Worm (Caenorhabditis elegans): ENCODE results near the gene T19C3.4.
A peak's percentile ranks its signal among the peaks of the same experiment; 100 is the strongest.

The T19C3.4 gene

DNA sequence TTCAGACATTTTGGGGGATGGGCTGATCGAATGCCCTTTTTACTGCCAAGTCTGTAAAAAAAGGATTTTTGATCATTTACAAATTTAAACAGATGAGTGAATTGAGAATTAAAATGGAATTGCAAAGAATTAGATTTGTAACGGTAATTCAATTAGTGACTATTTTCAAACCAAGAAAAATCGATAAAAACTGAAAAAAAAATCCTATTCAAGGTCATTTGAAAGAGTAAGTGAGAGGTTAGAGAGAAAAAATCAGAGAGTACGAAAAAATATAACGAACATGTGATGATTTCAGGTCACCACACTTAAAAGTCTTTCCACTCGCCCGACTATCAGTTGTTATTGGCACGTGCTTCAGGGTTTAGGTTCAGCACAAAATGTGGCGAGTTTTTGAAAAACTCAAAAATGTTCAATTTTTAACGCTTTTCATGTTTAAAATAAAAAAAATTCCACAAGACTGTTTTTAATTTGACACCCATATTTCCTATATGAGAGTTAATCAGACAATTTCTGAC is at the start of gene T19C3.4:
Gene T19C3.4 (minus strand): TSS at position 51 of the 515 bp plus-strand sequence.
- no peak for TF ChIP-seq him-1 (tag; optimal IDR thresholded peaks at IDR 0.05)
- no peak for TF ChIP-seq W03F9.2 (tag; optimal IDR thresholded peaks at IDR 0.05)
- TF ChIP-seq dao-5 (tag; optimal IDR thresholded peaks at IDR 0.05), result no peak

DNA sequence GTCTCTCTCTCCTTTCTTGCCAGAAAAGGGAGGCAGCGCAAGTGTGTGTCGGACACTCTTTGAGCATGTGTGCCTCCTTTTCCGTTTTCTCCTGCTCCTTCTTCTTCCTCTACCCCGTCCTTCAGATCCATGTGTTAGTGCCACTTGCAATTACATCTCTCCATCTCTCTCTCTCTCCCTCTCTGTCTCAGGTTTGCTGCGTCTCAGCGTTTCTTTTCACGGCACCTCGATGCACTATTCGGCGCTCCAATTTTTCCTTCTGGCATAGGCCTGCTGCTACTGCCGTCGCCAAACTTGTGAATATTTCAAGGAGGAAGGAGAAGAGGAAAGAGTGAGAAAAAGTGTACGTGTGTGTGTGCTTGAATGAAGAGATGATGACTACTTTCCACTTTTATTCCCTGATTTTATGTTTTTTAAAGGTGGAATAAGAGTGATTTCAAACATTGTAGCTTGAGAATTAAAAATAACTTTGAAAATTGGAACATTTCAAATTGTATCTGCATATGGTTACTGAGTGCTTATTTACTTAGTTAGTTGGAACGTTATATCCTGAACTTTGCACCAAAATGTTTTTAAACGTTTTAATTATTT is 48.3 kb upstream of the T19C3.4 start, which contains the start of gene W02B3.3:
Gene W02B3.3 (minus strand): TSS at position 131 of the 591 bp plus-strand sequence.
- peak; percentile 97 for TF ChIP-seq him-1 (tag; optimal IDR thresholded peaks at IDR 0.05)
- no peak for TF ChIP-seq W03F9.2 (tag; optimal IDR thresholded peaks at IDR 0.05)
- TF ChIP-seq dao-5 (tag; optimal IDR thresholded peaks at IDR 0.05), result no peak

DNA sequence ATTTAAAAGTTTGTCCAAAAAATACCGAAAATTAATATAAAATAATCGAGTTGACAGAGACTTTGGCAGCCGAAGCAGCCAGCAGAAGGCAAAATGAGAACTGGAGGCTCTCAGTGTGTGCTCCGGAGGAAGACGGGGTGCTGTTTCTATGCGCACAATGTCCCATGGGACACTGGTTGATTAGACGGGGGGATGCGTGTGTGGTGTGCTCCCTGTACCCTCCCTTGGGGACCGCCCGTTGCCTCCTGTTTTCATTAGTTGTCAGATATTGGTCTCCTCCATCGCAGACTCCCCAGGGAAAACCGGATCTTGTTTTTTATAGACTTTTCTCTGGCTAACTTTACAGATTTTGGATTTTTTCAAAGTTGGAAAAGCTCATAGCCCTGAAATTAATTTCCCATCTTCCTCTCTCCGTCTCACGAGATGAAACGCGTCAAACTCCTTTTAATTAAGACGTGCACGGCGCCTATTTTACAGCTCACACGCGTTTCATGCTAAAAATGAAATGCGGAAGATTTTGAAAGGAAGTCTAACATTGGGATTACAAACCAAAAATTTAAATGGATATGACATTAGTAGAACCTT is 45.2 kb upstream of the T19C3.4 start, which contains the start of gene C09F5.3:
Gene C09F5.3 (minus strand): TSS at position 94 of the 585 bp plus-strand sequence.
- TF ChIP-seq W03F9.2 (tag; optimal IDR thresholded peaks at IDR 0.05) (no peak), him-1 (tag; optimal IDR thresholded peaks at IDR 0.05) (no peak), dao-5 (tag; optimal IDR thresholded peaks at IDR 0.05) (no peak)

DNA sequence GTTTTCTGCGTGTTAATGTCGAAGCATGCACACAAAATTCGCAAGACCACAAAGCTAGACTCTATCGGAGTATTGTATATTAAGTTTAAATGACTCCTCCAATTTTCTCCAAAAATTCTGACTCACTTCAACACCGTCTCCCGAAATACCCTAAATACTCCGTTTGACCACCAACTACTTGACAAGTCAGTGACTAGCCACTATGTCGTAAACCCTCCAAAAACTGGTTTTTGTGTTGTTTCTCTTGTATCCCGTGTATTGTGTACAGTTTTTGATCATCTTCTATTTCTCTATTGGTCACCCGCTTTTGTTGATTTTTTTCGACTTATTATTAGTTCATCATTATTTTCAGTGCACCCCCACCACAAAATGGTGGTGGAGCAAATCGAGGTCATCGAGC is 38.3 kb upstream of the T19C3.4 start, which contains the start of gene C09F5.1:
Gene C09F5.1 (plus strand): TSS at position 353 of the 400 bp plus-strand sequence.
- TF ChIP-seq him-1 (tag; optimal IDR thresholded peaks at IDR 0.05), result no peak
- TF ChIP-seq dao-5 (tag; optimal IDR thresholded peaks at IDR 0.05), result no peak
- TF ChIP-seq W03F9.2 (tag; optimal IDR thresholded peaks at IDR 0.05), result no peak

DNA sequence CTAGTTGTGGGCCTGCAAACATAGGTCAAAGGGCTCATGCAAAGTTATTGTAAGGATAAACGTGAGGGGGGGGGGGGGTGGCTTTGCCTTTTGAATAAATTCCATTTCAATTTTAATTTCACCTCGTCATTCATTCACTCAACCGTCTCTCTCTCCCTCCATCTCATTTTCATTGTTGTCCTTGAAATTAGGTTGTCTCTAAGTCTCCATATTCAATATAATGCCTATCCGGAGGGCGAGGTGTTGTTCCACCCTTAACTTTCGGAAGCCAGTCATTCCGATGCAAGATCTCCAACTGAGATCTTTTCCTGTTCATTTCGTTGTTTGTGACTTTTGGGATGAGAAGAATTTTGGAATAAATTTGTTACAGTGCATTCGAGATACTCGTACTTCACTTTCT is 37.2 kb upstream of the T19C3.4 start:
- no peak for TF ChIP-seq W03F9.2 (tag; optimal IDR thresholded peaks at IDR 0.05)
- TF ChIP-seq dao-5 (tag; optimal IDR thresholded peaks at IDR 0.05), result no peak
- TF ChIP-seq him-1 (tag; optimal IDR thresholded peaks at IDR 0.05), result no peak

DNA sequence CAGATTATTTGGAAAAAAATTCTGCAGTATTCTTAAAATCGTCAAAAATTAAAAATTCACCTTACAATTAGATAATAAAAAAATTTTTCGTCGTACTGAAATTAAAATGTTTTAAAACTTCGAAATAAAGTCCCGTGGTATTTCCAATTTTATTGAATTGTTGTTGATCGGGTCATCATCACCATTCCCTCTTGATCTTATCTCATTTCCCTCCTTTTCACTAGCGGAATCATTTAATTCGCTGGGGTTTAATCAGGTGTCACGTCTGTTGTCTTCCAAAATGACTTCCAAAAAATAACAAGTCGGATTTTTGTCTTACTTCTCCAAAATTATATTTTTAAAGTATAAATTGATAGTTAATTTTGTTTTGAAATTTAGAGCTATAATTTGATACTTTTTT is 36.6 kb upstream of the T19C3.4 start:
- TF ChIP-seq W03F9.2 (tag; optimal IDR thresholded peaks at IDR 0.05) (no peak), him-1 (tag; optimal IDR thresholded peaks at IDR 0.05) (no peak), dao-5 (tag; optimal IDR thresholded peaks at IDR 0.05) (no peak)

DNA sequence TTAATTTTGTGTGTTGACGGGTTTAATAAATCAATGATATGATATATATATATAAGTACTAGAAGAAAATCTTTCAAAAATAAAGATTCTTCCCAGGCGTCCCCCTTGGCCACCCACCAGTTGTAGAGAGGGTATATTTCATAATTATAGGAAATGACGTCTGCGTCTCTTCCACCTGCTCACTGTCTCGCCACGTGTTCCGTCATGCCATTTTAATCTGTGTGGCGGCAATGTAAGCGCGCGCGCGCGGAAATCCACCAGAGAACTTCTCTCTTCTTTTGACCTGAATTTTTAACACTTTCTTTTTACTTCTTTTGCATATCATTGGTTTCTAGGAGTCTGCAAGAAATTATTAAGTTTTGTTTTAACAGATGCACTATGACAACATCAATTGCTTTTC is 34.3 kb upstream of the T19C3.4 start:
- TF ChIP-seq dao-5 (tag; optimal IDR thresholded peaks at IDR 0.05), result no peak
- no peak for TF ChIP-seq him-1 (tag; optimal IDR thresholded peaks at IDR 0.05)
- no peak for TF ChIP-seq W03F9.2 (tag; optimal IDR thresholded peaks at IDR 0.05)

DNA sequence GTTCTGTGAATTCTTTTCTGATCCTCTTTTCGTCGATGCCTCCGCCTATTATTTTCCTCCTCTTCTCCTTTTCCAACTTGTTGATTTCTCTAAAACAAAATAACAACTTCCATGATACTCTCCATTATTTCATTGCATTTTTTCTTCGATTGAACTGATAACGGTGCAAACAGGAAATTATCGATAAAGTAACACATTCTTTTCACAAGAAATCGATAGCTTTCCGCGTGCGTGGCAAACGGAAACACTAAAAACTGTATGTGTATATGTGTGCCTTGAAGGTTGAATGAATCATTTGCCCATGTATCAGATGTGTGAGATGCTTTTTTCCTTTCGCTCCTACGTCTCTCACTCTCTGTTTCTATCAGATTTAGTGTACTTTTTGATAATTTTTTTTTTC is 31.5 kb upstream of the T19C3.4 start:
- TF ChIP-seq dao-5 (tag; optimal IDR thresholded peaks at IDR 0.05), result no peak
- TF ChIP-seq him-1 (tag; optimal IDR thresholded peaks at IDR 0.05), result no peak
- no peak for TF ChIP-seq W03F9.2 (tag; optimal IDR thresholded peaks at IDR 0.05)

DNA sequence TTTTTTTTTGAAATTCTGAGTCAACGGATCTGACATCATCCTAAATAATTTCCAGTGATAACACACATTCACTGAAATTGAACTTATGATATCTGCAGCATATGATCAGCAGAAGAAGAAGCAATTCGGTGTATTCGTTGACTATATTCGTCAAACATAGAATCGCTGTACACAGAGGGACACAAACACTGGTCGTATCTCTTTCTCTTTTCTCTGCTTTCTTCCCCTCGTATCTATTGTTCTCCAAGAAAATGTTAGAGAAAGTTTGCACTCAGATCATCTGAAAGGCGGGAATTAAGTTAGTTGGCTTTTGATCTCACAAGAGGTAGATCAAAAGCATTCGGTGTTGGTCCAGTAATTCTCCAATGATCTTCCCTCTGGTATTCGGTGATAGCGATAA is 30.5 kb upstream of the T19C3.4 start:
- TF ChIP-seq dao-5 (tag; optimal IDR thresholded peaks at IDR 0.05), result no peak

DNA sequence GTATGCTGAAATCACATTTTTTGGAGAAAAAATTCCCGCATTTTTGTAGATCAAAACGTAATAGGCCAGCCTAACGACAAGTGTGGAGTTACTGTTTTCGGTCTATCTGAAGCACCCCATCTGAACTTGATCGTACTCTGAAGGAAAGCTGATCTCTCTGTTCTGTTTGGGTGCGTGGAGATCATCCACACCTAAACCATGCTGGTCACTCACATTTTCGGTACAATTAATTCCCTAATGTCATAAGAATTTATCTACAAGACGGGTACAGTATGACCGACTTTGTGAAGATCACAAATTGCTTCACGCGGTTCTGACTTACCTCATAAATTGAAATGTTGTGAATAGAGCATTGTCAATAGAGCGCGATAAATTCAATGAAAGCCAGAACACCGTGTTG is 29.9 kb upstream of the T19C3.4 start:
- TF ChIP-seq W03F9.2 (tag; optimal IDR thresholded peaks at IDR 0.05) (no peak), dao-5 (tag; optimal IDR thresholded peaks at IDR 0.05) (no peak), him-1 (tag; optimal IDR thresholded peaks at IDR 0.05) (no peak)

DNA sequence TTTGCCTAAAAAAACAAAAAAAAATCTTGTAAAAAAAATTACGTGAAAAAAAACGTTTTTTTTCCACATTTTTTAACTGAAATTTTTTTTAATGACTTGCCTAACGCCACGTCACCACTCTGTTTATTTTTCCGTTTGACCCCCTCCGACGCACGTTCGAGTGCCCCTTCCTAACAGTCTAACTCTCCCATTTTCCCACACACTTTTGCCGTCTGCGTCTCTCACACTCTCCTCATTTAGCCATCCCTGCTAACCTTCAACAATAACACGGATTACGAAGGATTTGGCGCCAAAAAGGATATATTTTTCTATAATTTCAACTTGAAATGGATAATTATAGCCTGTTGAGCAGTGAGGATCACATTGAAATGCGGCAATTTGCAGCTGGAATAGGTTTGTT is 27.2 kb upstream of the T19C3.4 start:
- no peak for TF ChIP-seq dao-5 (tag; optimal IDR thresholded peaks at IDR 0.05)

DNA sequence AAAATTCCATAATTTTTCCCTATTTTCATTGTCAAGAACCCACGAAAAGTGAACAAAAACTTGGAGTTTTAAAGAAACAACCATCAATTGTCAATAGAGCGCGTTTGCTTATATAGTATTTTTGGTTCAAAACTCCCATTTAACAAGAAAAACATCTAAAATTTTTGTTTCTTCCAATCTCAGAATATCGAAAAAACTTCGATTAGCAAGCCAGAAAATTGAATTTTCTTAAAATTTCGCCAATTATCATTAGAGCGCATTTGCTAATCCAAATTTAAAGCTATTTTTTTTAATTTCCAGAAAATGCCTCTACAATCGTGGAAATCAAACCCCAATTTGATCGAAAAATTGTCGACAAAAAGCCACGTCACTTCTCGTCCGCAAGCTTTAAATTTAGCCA is 26.4 kb upstream of the T19C3.4 start, which contains the start of gene orai-1:
Gene orai-1 (plus strand): TSS at position 301 of the 400 bp plus-strand sequence.
- TF ChIP-seq him-1 (tag; optimal IDR thresholded peaks at IDR 0.05), result no peak
- TF ChIP-seq W03F9.2 (tag; optimal IDR thresholded peaks at IDR 0.05), result no peak
- no peak for TF ChIP-seq dao-5 (tag; optimal IDR thresholded peaks at IDR 0.05)

DNA sequence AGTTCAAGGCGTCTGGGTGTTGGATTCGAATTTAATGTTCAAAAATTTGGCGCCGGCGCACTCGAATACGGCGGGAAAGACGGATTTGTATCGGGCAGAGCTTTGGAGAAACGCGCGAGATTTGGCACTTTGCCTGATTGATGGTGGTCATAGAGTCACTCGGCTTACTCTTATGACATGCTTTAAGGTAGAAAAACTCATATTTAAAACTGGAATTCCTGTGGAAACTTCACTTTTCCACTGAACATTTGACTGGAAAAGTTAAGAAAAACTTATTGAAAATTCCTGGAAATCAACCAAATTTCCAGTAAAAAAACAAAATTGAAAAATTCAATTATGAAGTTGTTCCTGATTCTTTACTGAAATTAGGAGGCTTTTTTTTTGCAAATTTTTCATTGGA is 24.6 kb upstream of the T19C3.4 start:
- TF ChIP-seq W03F9.2 (tag; optimal IDR thresholded peaks at IDR 0.05), result no peak

DNA sequence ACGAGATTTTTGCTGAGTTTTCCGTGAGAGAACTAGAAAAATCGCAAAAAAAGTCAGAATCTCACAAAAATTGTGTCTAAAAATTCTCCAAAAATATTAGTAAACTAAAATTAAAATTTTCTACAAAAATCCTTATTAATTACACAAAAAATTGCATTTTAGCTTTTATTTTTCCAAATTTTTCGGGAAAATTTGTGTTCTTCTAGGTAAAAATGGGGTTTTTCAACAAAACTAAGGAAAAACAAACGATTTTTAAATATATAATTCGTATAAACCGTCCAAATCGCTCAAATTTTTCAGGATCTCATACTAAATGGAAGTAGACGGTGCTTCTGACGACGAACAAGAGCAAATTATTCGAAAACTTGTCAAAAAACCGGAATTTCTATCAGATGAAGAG is 21.7 kb upstream of the T19C3.4 start, which contains the start of gene W06E11.1:
Gene W06E11.1 (plus strand): TSS at position 301 of the 400 bp plus-strand sequence.
- no peak for TF ChIP-seq him-1 (tag; optimal IDR thresholded peaks at IDR 0.05)
- no peak for TF ChIP-seq dao-5 (tag; optimal IDR thresholded peaks at IDR 0.05)
- no peak for TF ChIP-seq W03F9.2 (tag; optimal IDR thresholded peaks at IDR 0.05)

Data from whole organism, L4/young adult.